3 fruit fly cellular contexts compared by ENCODE assay signal in the genomic region with DNA sequence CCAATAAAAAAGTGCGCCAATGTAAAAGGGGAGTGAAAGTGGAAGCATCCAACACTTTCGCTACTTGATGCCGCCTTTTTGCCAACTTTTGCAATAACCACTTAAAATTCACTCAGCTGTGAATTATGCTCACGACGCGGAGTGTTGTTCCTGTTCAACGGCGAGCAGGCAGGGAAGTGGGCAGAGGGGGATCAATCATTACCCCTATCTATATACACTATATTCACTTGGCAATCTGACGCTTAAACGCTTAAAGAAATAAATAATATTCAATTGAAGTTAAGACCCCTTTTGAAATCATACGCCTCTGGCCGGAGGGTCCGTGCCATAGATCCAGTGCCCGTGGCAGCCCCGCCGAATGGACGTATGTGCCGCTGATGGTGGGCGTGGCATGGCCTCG.
TF ChIP-seq lines count a peak whose summit lies in the region.

No protein-coding gene starts in this region.

- no peak for TF ChIP-seq CTCF in whole organism, embryonic (GFP tag; optimal IDR thresholded peaks at IDR 0.05; lab: Kevin White, UChicago)

TF ChIP-seq in whole organism, embryonic, 481 proteins besides CTCF, POLR2A, EP300 and RAD21 (continues in another document):
- TF ChIP-seq tx (GFP tag; optimal IDR thresholded peaks at IDR 0.05; lab: Kevin White, UChicago) (no peak), dmrt99B (tag; optimal IDR thresholded peaks at IDR 0.05; lab: Kevin White, UChicago) (peak; percentile 4), CG13775 (GFP tag; optimal IDR thresholded peaks at IDR 0.05; lab: Kevin White, UChicago) (no peak), E2f2 (GFP tag; IDR thresholded peaks at IDR 0.05; lab: Robert Waterston, UW) (no peak), CG4360 (GFP tag; IDR thresholded peaks at IDR 0.05; lab: Robert Waterston, UW) (no peak), Ptx1 (GFP tag; IDR thresholded peaks at IDR 0.05; lab: Robert Waterston, UW) (0 out of 2 replicates have a peak, but pooled peaks have one; percentile 27), CG17359 (tag; optimal IDR thresholded peaks at IDR 0.05; lab: Kevin White, UChicago) (no peak), CG11456 (GFP tag; IDR thresholded peaks at IDR 0.05; lab: Robert Waterston, UW) (0 out of 3 replicates have a peak, but pooled peaks have one; percentile 5), Sry-δ (GFP tag; optimal IDR thresholded peaks at IDR 0.05; lab: Kevin White, UChicago) (no peak), zfh2 (GFP tag; optimal IDR thresholded peaks at IDR 0.05; lab: Kevin White, UChicago) (no peak), CG9932 (GFP tag; IDR thresholded peaks at IDR 0.05; lab: Robert Waterston, UW) (peak; percentile 48), zfh1 (GFP tag; IDR thresholded peaks at IDR 0.05; lab: Robert Waterston, UW) (0 out of 3 replicates have a peak, but pooled peaks have one; percentile 14), CG14441 (GFP tag; IDR thresholded peaks at IDR 0.05; lab: Robert Waterston, UW) (0 out of 2 replicates have a peak, but pooled peaks have one; percentile 14), CG6254 (GFP tag; optimal IDR thresholded peaks at IDR 0.05; lab: Kevin White, UChicago) (no peak), CG9437 (GFP tag; optimal IDR thresholded peaks at IDR 0.05; lab: Kevin White, UChicago) (no peak), CG18764 (GFP tag; optimal IDR thresholded peaks at IDR 0.05; lab: Kevin White, UChicago) (no peak), Rfx (GFP tag; IDR thresholded peaks at IDR 0.05; lab: Robert Waterston, UW) (peak; percentile 49), sisA (GFP tag; IDR thresholded peaks at IDR 0.05; lab: Robert Waterston, UW) (0 out of 2 replicates have a peak, but pooled peaks have one; percentile 9), lmd (GFP tag; IDR thresholded peaks at IDR 0.05; lab: Robert Waterston, UW) (peak; percentile 17; the same call in 1 of the 2 replicates), CG8388 (GFP tag; optimal IDR thresholded peaks at IDR 0.05; lab: Kevin White, UChicago) (no peak), H15 (GFP tag; IDR thresholded peaks at IDR 0.05; lab: Robert Waterston, UW) (no peak), crp (GFP tag; optimal IDR thresholded peaks at IDR 0.05; lab: Kevin White, UChicago) (no peak), salm (tag; optimal IDR thresholded peaks at IDR 0.05; lab: Kevin White, UChicago) (no peak), CG18599 (GFP tag; optimal IDR thresholded peaks at IDR 0.05; lab: Kevin White, UChicago) (peak; percentile 32), kay (GFP tag; optimal IDR thresholded peaks at IDR 0.05; lab: Kevin White, UChicago) (no peak), chif (GFP tag; optimal IDR thresholded peaks at IDR 0.05; lab: Kevin White, UChicago) (no peak), CG7786 (GFP tag; optimal IDR thresholded peaks at IDR 0.05; lab: Kevin White, UChicago) (no peak), CG17912 (GFP tag; optimal IDR thresholded peaks at IDR 0.05; lab: Kevin White, UChicago) (no peak)

TF ChIP-seq in whole organism, prepupa, 60 proteins besides CTCF, POLR2A, EP300 and RAD21:
- TF ChIP-seq CG6163 (GFP tag; IDR thresholded peaks at IDR 0.05; lab: Robert Waterston, UW), result peak; percentile 61
- no peak for TF ChIP-seq Eip93F (GFP tag; optimal IDR thresholded peaks at IDR 0.05; lab: Kevin White, UChicago)
- peak; percentile 7 for TF ChIP-seq Hr4 (GFP tag; optimal IDR thresholded peaks at IDR 0.05; lab: Kevin White, UChicago)
- TF ChIP-seq CG16779 (tag; optimal IDR thresholded peaks at IDR 0.05; lab: Kevin White, UChicago), result no peak
- TF ChIP-seq CG32006 (GFP tag; optimal IDR thresholded peaks at IDR 0.05; lab: Kevin White, UChicago), result peak; percentile 18
- peak; percentile 15 for TF ChIP-seq CG3032 (tag; optimal IDR thresholded peaks at IDR 0.05; lab: Kevin White, UChicago)
- TF ChIP-seq CG3919 (GFP tag; optimal IDR thresholded peaks at IDR 0.05; lab: Kevin White, UChicago), result peak; percentile 8
- TF ChIP-seq eg (GFP tag; IDR thresholded peaks at IDR 0.05; lab: Robert Waterston, UW), result peak; percentile 70
- peak; percentile 8 for TF ChIP-seq CG10669 (GFP tag; optimal IDR thresholded peaks at IDR 0.05; lab: Kevin White, UChicago)
- peak; percentile 63 for TF ChIP-seq Eip78C (GFP tag; lab: Kevin White, UChicago)
- peak; percentile 8 for TF ChIP-seq Ets96B (tag; optimal IDR thresholded peaks at IDR 0.05; lab: Kevin White, UChicago)

TF ChIP-seq in whole organism, pupa, 21 proteins besides CTCF, POLR2A, EP300 and RAD21:
- TF ChIP-seq Ets98B (GFP tag; IDR thresholded peaks at IDR 0.05; lab: Robert Waterston, UW) (peak; percentile 54; the same call in 1 of the 2 replicates), CG32121 (GFP tag; IDR thresholded peaks at IDR 0.05; lab: Robert Waterston, UW) (peak; percentile 19; the same call in 1 of the 2 replicates), CG8159 (tag; optimal IDR thresholded peaks at IDR 0.05; lab: Kevin White, UChicago) (peak; percentile 15), rn (GFP tag; IDR thresholded peaks at IDR 0.05; lab: Robert Waterston, UW) (no peak), Pif1B (GFP tag; optimal IDR thresholded peaks at IDR 0.05; lab: Kevin White, UChicago) (no peak), EcR (GFP tag; optimal IDR thresholded peaks at IDR 0.05; lab: Kevin White, UChicago) (no peak), CG14655 (GFP tag; optimal IDR thresholded peaks at IDR 0.05; lab: Kevin White, UChicago) (peak; percentile 23), fd96Ca (GFP tag; IDR thresholded peaks at IDR 0.05; lab: Robert Waterston, UW) (peak; percentile 72; the same call in 2 of the 3 replicates), CG4496 (GFP tag; IDR thresholded peaks at IDR 0.05; lab: Robert Waterston, UW) (peak; percentile 70), CG8301 (tag; optimal IDR thresholded peaks at IDR 0.05; lab: Kevin White, UChicago) (no peak), Snoo (tag; optimal IDR thresholded peaks at IDR 0.05; lab: Kevin White, UChicago) (no peak)

Comparison
In these comparisons a context has a peak if more than half of its experiments do, and no peak if none do; other contexts are left out.
1. Of the 7 proteins assayed by ChIP-seq in both whole organism, embryonic and whole organism, prepupa: peak only in whole organism, embryonic: Gug; only in whole organism, prepupa: none; in both: none; in neither: 6.